Worm (Caenorhabditis elegans) whole organism, young adult: ENCODE data around the gene srh-244.
"Not testable (repeated sequence)": the region's sequence is repeated elsewhere in the genome, so short reads cannot be mapped to it uniquely, and the experiment has no call there.

Experiments used
- F33H1.4 ChIP-seq: fragments of 200-800 bp; sonication (Bioruptor generic); IDR thresholded peaks from 2 replicates; pipeline ENCODE4 v1.3.6; 2022; ENCODE audit warnings: missing genetic modification reagents, missing genetic modification characterization, missing compliant biosample characterization
- F39B2.1 ChIP-seq: fragments of 200-800 bp; sonication (Bioruptor generic); IDR thresholded peaks from 2 replicates; pipeline ENCODE4 v1.3.6; 2022; ENCODE audit warnings: missing genetic modification reagents, missing genetic modification characterization, missing compliant biosample characterization
- F49E8.2 ChIP-seq: sonication (generic microtip); optimal IDR thresholded peaks from 3 replicates; lab custom pipeline; 2017; ENCODE audit warnings: missing genetic modification characterization, mild to moderate bottlenecking, missing compliant biosample characterization, antibody characterized with exemption, moderate library complexity; ENCODE audit not compliant: insufficient read depth
- F57A8.1 ChIP-seq: fragments of 200-800 bp; sonication (Bioruptor generic); optimal IDR thresholded peaks from 2 replicates; lab custom pipeline; 2018; ENCODE audit warnings: mild to moderate bottlenecking, missing genetic modification characterization, moderate library complexity, missing compliant biosample characterization
- Y56A3A.18 ChIP-seq: fragments of 200-800 bp; sonication (Bioruptor generic); IDR thresholded peaks from 2 replicates; pipeline ENCODE4 v1.3.6; 2022; ENCODE audit warnings: missing genetic modification reagents, missing genetic modification characterization, missing compliant biosample characterization
- ZK185.1 ChIP-seq: sonication (generic microtip); optimal IDR thresholded peaks from 2 replicates; lab custom pipeline; 2016; ENCODE audit warnings: mild to moderate bottlenecking, missing genetic modification characterization, missing compliant biosample characterization; ENCODE audit not compliant: poor library complexity, severe bottlenecking
- ccch-3 ChIP-seq: fragments of 200-800 bp; sonication (Bioruptor generic); optimal IDR thresholded peaks from 2 replicates; lab custom pipeline; 2018; ENCODE audit warnings: mild to moderate bottlenecking, missing genetic modification characterization, missing compliant biosample characterization
- cebp-1 ChIP-seq, 2 experiments: fragments of 200-800 bp in 1 of 2; sonication (Bioruptor generic) in 1 of 2; sonication (generic microtip) in 1 of 2; IDR thresholded peaks in 1 of 2; optimal IDR thresholded peaks in 1 of 2; 2 replicates each; pipeline versions ENCODE4 v1.3.6 to Lab custom; 2017 to 2022; ENCODE audit warnings: missing compliant biosample characterization in 2 of 2, missing genetic modification characterization in 2 of 2, mild to moderate bottlenecking in 1 of 2, missing genetic modification reagents in 1 of 2, moderate library complexity in 1 of 2
- ceh-27 ChIP-seq: fragments of 200-800 bp; sonication (Bioruptor generic); optimal IDR thresholded peaks from 2 replicates; lab custom pipeline; 2018; ENCODE audit warnings: mild to moderate bottlenecking, missing genetic modification characterization, moderate library complexity, missing compliant biosample characterization
- ceh-91 ChIP-seq: fragments of 200-800 bp; sonication (Bioruptor generic); IDR thresholded peaks from 2 replicates; pipeline ENCODE4 v1.3.6; 2022; ENCODE audit warnings: missing genetic modification reagents, missing genetic modification characterization, missing compliant biosample characterization
- chd-7 ChIP-seq: sonication (generic microtip); optimal IDR thresholded peaks from 2 replicates; lab custom pipeline; 2016; ENCODE audit warnings: mild to moderate bottlenecking, missing genetic modification characterization, moderate library complexity, missing compliant biosample characterization
- dpff-1 ChIP-seq: sonication (generic microtip); optimal IDR thresholded peaks from 2 replicates; lab custom pipeline; 2017; ENCODE audit warnings: mild to moderate bottlenecking, missing genetic modification characterization, missing compliant biosample characterization
- fkh-3 ChIP-seq: sonication (generic microtip); optimal IDR thresholded peaks from 2 replicates; lab custom pipeline; 2016; ENCODE audit warnings: mild to moderate bottlenecking, missing genetic modification characterization, missing compliant biosample characterization
- gei-17 ChIP-seq: fragments of 200-800 bp; sonication (Bioruptor generic); optimal IDR thresholded peaks from 2 replicates; lab custom pipeline; 2018; ENCODE audit warnings: mild to moderate bottlenecking, missing genetic modification characterization, missing compliant biosample characterization
- hlh-12 ChIP-seq: sonication (generic microtip); optimal IDR thresholded peaks from 2 replicates; lab custom pipeline; 2016; ENCODE audit warnings: missing genetic modification characterization, missing compliant biosample characterization
- hlh-26 ChIP-seq: fragments of 200-800 bp; sonication (Bioruptor generic); conservative IDR thresholded peaks from 2 replicates; pipeline ENCODE4 v1.3.6; 2022; ENCODE audit warnings: missing genetic modification reagents, missing genetic modification characterization, missing compliant biosample characterization
- hsf-1 ChIP-seq: fragments of 200-800 bp; sonication (Bioruptor generic); IDR thresholded peaks from 2 replicates; pipeline ENCODE4 v1.3.6; 2022; ENCODE audit warnings: missing genetic modification reagents, missing genetic modification characterization, missing compliant biosample characterization
- let-526 ChIP-seq: fragments of 200-800 bp; sonication (Bioruptor generic); IDR thresholded peaks from 2 replicates; pipeline ENCODE4 v1.3.6; 2022; ENCODE audit warnings: missing genetic modification reagents, missing genetic modification characterization, missing compliant biosample characterization
- let-607 ChIP-seq, 2 experiments: fragments of 200-800 bp in 1 of 2; sonication (Bioruptor generic) in 1 of 2; sonication (generic microtip) in 1 of 2; optimal IDR thresholded peaks; 2 replicates each; lab custom pipeline; 2016 to 2018; ENCODE audit warnings: mild to moderate bottlenecking in 2 of 2, missing compliant biosample characterization in 2 of 2, missing genetic modification characterization in 2 of 2, moderate library complexity in 2 of 2, missing genotype in 1 of 2
- mxl-1 ChIP-seq: sonication (generic microtip); optimal IDR thresholded peaks from 2 replicates; lab custom pipeline; 2016; ENCODE audit warnings: missing genetic modification characterization, missing compliant biosample characterization
- nfya-1 ChIP-seq: sonication (generic microtip); optimal IDR thresholded peaks from 2 replicates; lab custom pipeline; 2017; ENCODE audit warnings: antibody characterized with exemption, missing compliant biosample characterization, missing genetic modification characterization, borderline replicate concordance; ENCODE audit not compliant: insufficient read depth
- pbrm-1 ChIP-seq: fragments of 200-800 bp; sonication (Bioruptor generic); IDR thresholded peaks from 2 replicates; pipeline ENCODE4 v1.3.6; 2022; ENCODE audit warnings: missing genetic modification reagents, missing genetic modification characterization, missing compliant biosample characterization
- rcor-1 ChIP-seq: fragments of 200-800 bp; sonication (Bioruptor generic); IDR thresholded peaks from 2 replicates; pipeline ENCODE4 v1.3.6; 2022; ENCODE audit warnings: missing genetic modification reagents, missing genetic modification characterization, missing compliant biosample characterization
- rec-8 ChIP-seq, 2 experiments: sonication (generic microtip); optimal IDR thresholded peaks; 2 replicates each; lab custom pipeline; 2016; ENCODE audit warnings: mild to moderate bottlenecking in 2 of 2, missing genetic modification characterization in 2 of 2, missing genetic modification reagents in 2 of 2, missing genotype in 2 of 2, missing biosample characterization in 1 of 2, missing compliant biosample characterization in 1 of 2, moderate library complexity in 1 of 2
- repo-1 ChIP-seq: sonication (generic microtip); optimal IDR thresholded peaks from 2 replicates; lab custom pipeline; 2017; ENCODE audit warnings: mild to moderate bottlenecking, missing genetic modification characterization, missing compliant biosample characterization
- sea-2 ChIP-seq: fragments of 200-800 bp; sonication (Bioruptor generic); IDR thresholded peaks from 2 replicates; pipeline ENCODE4 v1.3.6; 2022; ENCODE audit warnings: missing genetic modification characterization, missing compliant biosample characterization
- snpc-4 ChIP-seq, 5 experiments: fragments of 150-350 bp in 1 of 5; sonication (generic microtip) in 4 of 5; optimal IDR thresholded peaks; 2 replicates each; lab custom pipeline; 2014 to 2018; ENCODE audit warnings: missing genetic modification characterization in 5 of 5, missing biosample characterization in 3 of 5, antibody characterized with exemption in 2 of 5, mild to moderate bottlenecking in 2 of 5, missing compliant biosample characterization in 2 of 5, missing genotype in 2 of 5, moderate library complexity in 2 of 5, missing genetic modification reagents in 1 of 5
- tbp1 ChIP-seq: fragments of 200-800 bp; sonication (Bioruptor generic); optimal IDR thresholded peaks from 2 replicates; lab custom pipeline; 2018; ENCODE audit warnings: mild to moderate bottlenecking, missing genetic modification characterization, missing compliant biosample characterization

srh-244 gene

ce11 chrV:7341942-7342341, 1.7 kb upstream of the srh-244 start, which contains the start of the genes nhr-263 and nhr-148:
Gene nhr-263, minus strand, starts transcription at chrV:7342042.
Gene nhr-148, plus strand, starts transcription at chrV:7342156.
- TF ChIP-seq hlh-26 (no peak), F57A8.1 (GFP tag; lab: Kevin White, UChicago) (no peak), rec-8 (tag; optimal IDR thresholded peaks at IDR 0.05; lab: Kevin White, UChicago) (no peak), ccch-3 (GFP tag; lab: Kevin White, UChicago) (no peak), fkh-3 (no peak), gei-17 (GFP tag; lab: Kevin White, UChicago) (no peak), chd-7 (tag; lab: Kevin White, UChicago) (no peak), ceh-27 (no peak), tbp1 (GFP tag; lab: Kevin White, UChicago) (no peak), dpff-1 (tag; lab: Kevin White, UChicago) (no peak), repo-1 (tag; lab: Kevin White, UChicago) (no peak)

ce11 chrV:7345494-7345893, 1.9 kb downstream of the srh-244 start, which contains the start of gene nhr-147:
Gene nhr-147, plus strand, starts transcription at chrV:7345794.
- TF ChIP-seq let-526 (GFP tag; lab: Robert Waterston, UW); ZK185.1 (tag; lab: Kevin White, UChicago); cebp-1 (GFP tag; IDR thresholded peaks at IDR 0.05; lab: Robert Waterston, UW); cebp-1 (tag; optimal IDR thresholded peaks at IDR 0.05; lab: Kevin White, UChicago): not testable (repeated sequence)

DNA sequence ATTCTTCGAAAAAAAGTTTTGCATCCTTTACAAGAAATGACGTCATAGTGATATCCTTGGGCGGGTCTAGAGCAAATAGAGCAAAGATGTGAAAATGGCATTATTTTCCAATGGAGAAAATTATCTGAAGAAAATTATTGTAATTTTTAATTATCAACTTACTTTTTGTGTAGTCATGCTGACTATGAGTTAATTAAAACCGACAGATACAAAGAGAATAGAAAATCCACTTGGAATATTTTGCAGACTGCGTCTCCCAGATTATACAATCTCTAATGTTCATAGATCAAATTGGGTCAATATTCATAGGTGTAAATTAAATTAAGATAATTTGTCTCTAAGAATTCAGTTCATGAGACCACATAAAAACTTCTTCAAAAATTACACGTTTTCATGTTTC, 5.9 kb downstream of the srh-244 start, which contains the start of gene nhr-149:
nhr-149 (minus strand) TSS at position 101 of the 400 bp plus-strand sequence.
- no peak for TF ChIP-seq hlh-12 (tag; lab: Kevin White, UChicago)
- no peak for TF ChIP-seq pbrm-1
- no peak for TF ChIP-seq F33H1.4 (GFP tag; lab: Robert Waterston, UW)
- TF ChIP-seq hsf-1, result no peak
- TF ChIP-seq nfya-1 (tag; lab: Kevin White, UChicago), result no peak
- TF ChIP-seq F39B2.1, result no peak
- no peak for TF ChIP-seq sea-2 (GFP tag; lab: Robert Waterston, UW)
- no peak for TF ChIP-seq let-526 (GFP tag; lab: Robert Waterston, UW)
- no peak for TF ChIP-seq rcor-1 (GFP tag; lab: Robert Waterston, UW)
- TF ChIP-seq Y56A3A.18 (GFP tag; lab: Robert Waterston, UW), result no peak
- no peak for TF ChIP-seq snpc-4 (GFP tag; optimal IDR thresholded peaks at IDR 0.05; lab: Kevin White, UChicago)
- no peak for TF ChIP-seq snpc-4 (tag; optimal IDR thresholded peaks at IDR 0.05; lab: Kevin White, UChicago)
- TF ChIP-seq let-607 (tag; optimal IDR thresholded peaks at IDR 0.05; lab: Kevin White, UChicago), result no peak
- TF ChIP-seq mxl-1 (tag; lab: Kevin White, UChicago), result no peak

- no peak for TF ChIP-seq snpc-4 (GFP tag; optimal IDR thresholded peaks at IDR 0.05; lab: Kevin White, UChicago)
- TF ChIP-seq snpc-4 (tag; optimal IDR thresholded peaks at IDR 0.05; lab: Kevin White, UChicago), result no peak
- no peak for TF ChIP-seq F49E8.2
- no peak for TF ChIP-seq ceh-91 (GFP tag; lab: Robert Waterston, UW)
Observed at ce11 chrV:7352186-7353053, 8.8 kb downstream of the srh-244 start, which contains the start of the genes srh-231 and srh-275. Gene srh-231, minus strand, starts transcription at chrV:7352236. Gene srh-275, plus strand, starts transcription at chrV:7353003.
